Worm (Caenorhabditis elegans): ENCODE measurements around the gene hsp-90.

ce11 chrV:14678298-14678697 is 6.4 kb upstream of the hsp-90 start:
- TF ChIP-seq ama-1 (optimal IDR thresholded peaks at IDR 0.05) = no peak
- TF ChIP-seq ceh-82 (tag; optimal IDR thresholded peaks at IDR 0.05) = no peak
- no peak for TF ChIP-seq lin-35 (GFP tag; optimal IDR thresholded peaks at IDR 0.05)
- TF ChIP-seq nhr-76 (tag; optimal IDR thresholded peaks at IDR 0.05) = no peak
- TF ChIP-seq nhr-28 (tag; optimal IDR thresholded peaks at IDR 0.05) = no peak
- no peak for TF ChIP-seq fkh-4 (tag; optimal IDR thresholded peaks at IDR 0.05; ENCODE audit: borderline replicate concordance)
- no peak for TF ChIP-seq mdl-1 (tag; optimal IDR thresholded peaks at IDR 0.05)
- no peak for TF ChIP-seq C16A3.4 (tag; optimal IDR thresholded peaks at IDR 0.05)
- TF ChIP-seq sptf-1 (tag; optimal IDR thresholded peaks at IDR 0.05) = no peak
- TF ChIP-seq dpl-1 (GFP tag; optimal IDR thresholded peaks at IDR 0.05) = no peak
- no peak for TF ChIP-seq nhr-237 (tag; optimal IDR thresholded peaks at IDR 0.05)
- no peak for TF ChIP-seq grh-1 (GFP tag; IDR thresholded peaks at IDR 0.05)
- TF ChIP-seq lsy-2 (tag; optimal IDR thresholded peaks at IDR 0.05) = no peak
